Worm (Caenorhabditis elegans): ENCODE data around the gene gcsh-1.
A peak's percentile ranks its signal among the peaks of the same experiment; 100 is the strongest.

gcsh-1 gene

DNA sequence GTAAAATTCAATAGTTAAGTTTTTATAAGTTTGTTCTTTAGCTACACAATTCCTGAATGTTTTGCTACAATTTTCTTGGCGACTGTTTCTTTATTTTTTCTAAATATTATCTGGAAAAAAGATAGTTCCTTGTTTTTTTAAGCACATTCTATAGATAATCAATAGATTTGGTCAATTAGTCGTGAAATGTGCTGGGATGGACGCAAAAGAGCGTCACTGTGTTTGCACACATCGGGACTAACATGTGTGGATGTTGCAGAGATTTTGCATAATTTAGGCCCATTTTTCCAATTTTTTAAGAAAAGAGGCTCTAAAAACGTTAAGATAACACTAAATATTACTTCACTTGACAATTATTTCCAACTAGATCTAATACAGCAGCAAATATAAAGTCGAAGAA, 1.4 kb downstream of the gcsh-1 start (continued):
- TF ChIP-seq R02D3.7 (tag; optimal IDR thresholded peaks at IDR 0.05) (no peak), lsy-2 (tag; optimal IDR thresholded peaks at IDR 0.05) (no peak), nhr-6 (tag; optimal IDR thresholded peaks at IDR 0.05) (no peak), nhr-41 (GFP tag; IDR thresholded peaks at IDR 0.05) (no peak), daf-12 (tag; optimal IDR thresholded peaks at IDR 0.05) (no peak)

DNA sequence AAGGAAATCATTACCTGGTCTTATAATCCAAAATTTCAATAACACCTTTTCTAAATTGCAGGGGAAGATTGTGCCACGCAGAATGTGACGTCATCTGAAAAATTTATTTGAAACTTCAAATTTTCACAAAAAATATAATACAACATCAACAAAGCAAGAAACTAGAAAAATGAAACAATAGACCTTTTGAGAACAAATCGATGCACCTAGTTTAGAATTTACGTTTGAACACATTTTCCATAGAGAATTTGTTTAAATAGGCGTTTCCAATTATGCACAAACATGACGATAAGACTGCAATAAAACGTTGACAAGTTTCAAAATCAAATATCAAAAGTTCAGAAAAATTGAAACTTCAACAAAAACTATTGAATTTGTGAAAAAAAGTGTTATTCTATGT, 2.1 kb downstream of the gcsh-1 start, which contains the start of gene fbxa-141:
Gene fbxa-141 (minus strand): TSS at position 101 of the 400 bp plus-strand sequence.
- TF ChIP-seq unc-62 (GFP tag; optimal IDR thresholded peaks at IDR 0.05 in 1 of 2) = peak in 1 of 2 experiments; percentile 9
- TF ChIP-seq unc-62 (tag; optimal IDR thresholded peaks at IDR 0.05) = no peak
- no peak for TF ChIP-seq daf-16 (GFP tag; optimal IDR thresholded peaks at IDR 0.05)
- peak; percentile 17 for TF ChIP-seq daf-16 (tag; optimal IDR thresholded peaks at IDR 0.05)
- TF ChIP-seq hlh-11 (tag; optimal IDR thresholded peaks at IDR 0.05) = no peak

DNA sequence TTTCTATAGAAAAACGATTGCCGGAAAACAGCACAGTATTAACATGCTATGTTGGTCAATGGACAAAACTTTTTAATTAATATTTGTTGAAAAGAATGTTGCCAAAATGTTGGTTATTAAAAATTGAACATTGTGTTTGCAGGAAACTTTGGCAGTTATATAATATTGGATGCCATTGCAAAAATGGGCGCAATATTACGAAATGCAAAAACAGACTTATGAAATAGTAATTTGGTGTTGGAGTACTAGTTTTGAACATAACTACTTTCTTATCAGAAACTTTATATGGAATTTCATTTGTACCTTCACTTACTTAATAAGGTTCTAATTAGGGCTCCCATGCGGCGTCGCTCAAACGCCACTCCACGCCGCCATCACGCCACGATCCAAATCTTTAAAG, 4.5 kb downstream of the gcsh-1 start:
- peak; percentile 93 for TF ChIP-seq zip-2 (tag; optimal IDR thresholded peaks at IDR 0.05)
- TF ChIP-seq gei-8 (GFP tag; optimal IDR thresholded peaks at IDR 0.05) = no peak
- TF ChIP-seq lin-1 (GFP tag; IDR thresholded peaks at IDR 0.05) = no peak
- no peak for TF ChIP-seq aha-1 (tag)
- TF ChIP-seq skn-1 (tag; optimal IDR thresholded peaks at IDR 0.05) = no peak

DNA sequence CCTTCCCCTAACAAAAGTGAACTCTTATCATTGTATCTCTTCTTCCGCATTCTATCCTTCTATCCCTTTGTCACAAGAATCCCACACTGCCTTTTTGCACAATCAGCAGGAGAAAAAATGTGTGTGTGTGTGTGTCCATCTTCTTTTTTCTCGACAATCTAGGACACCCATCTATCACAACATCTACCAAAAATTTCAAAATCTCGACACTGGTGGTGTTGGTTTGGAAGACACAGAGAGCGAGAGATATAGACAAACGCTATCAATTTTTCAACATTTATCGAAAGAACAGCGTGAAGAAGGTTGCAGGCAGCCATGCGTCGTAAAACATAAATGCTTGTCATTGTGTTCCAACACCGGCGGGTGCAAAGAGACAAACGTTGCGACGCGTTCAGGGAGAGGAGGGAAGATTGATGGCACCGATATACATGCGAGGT, 6.0 kb downstream of the gcsh-1 start:
- TF ChIP-seq F44E2.7 (GFP tag; IDR thresholded peaks at IDR 0.05) (no peak), mxl-3 (GFP tag; optimal IDR thresholded peaks at IDR 0.05) (peak; percentile 70), lin-1 (GFP tag; IDR thresholded peaks at IDR 0.05) (no peak), rbr-2 (tag; optimal IDR thresholded peaks at IDR 0.05) (no peak), nhr-28 (tag; optimal IDR thresholded peaks at IDR 0.05) (peak; percentile 89), Y48G9A.11 (GFP tag; IDR thresholded peaks at IDR 0.05) (no peak), ceh-20 (GFP tag; IDR thresholded peaks at IDR 0.05) (no peak; the same call in 1 of the 2 replicates), ces-1 (GFP tag; optimal IDR thresholded peaks at IDR 0.05) (no peak), daf-16 (GFP tag; optimal IDR thresholded peaks at IDR 0.05) (peak in 1 of 2 experiments; percentile 30), daf-16 (tag; optimal IDR thresholded peaks at IDR 0.05) (no peak), zip-11 (GFP tag; IDR thresholded peaks at IDR 0.05) (no peak), ceh-32 (tag; optimal IDR thresholded peaks at IDR 0.05; ENCODE audit: poor library complexity) (no peak), madf-9 (GFP tag; conservative IDR thresholded peaks at IDR 0.05) (no peak), dmd-9 (GFP tag; IDR thresholded peaks at IDR 0.05) (no peak), lir-3 (tag; optimal IDR thresholded peaks at IDR 0.05) (no peak), sdz-12 (GFP tag; optimal IDR thresholded peaks at IDR 0.05) (no peak), zag-1 (tag; optimal IDR thresholded peaks at IDR 0.05) (no peak), hlh-30 (tag; optimal IDR thresholded peaks at IDR 0.05; ENCODE audit: insufficient read depth) (peak; percentile 69), ctbp-1 (GFP tag; IDR thresholded peaks at IDR 0.05) (no peak), daf-19 (GFP tag; conservative IDR thresholded peaks at IDR 0.05) (no peak), set-16 (GFP tag; IDR thresholded peaks at IDR 0.05) (no peak), lim-7 (GFP tag; IDR thresholded peaks at IDR 0.05) (no peak), spr-3 (GFP tag; optimal IDR thresholded peaks at IDR 0.05) (no peak), unc-62 (GFP tag; optimal IDR thresholded peaks at IDR 0.05 in 1 of 2) (peak in 1 of 2 experiments; percentile 100), unc-62 (tag; optimal IDR thresholded peaks at IDR 0.05) (no peak), madf-5 (GFP tag; IDR thresholded peaks at IDR 0.05) (no peak), nhr-10 (tag; optimal IDR thresholded peaks at IDR 0.05) (no peak), unc-39 (tag; optimal IDR thresholded peaks at IDR 0.05) (no peak), egl-27 (tag; optimal IDR thresholded peaks at IDR 0.05) (no peak), gei-8 (GFP tag; optimal IDR thresholded peaks at IDR 0.05) (no peak), cey-2 (tag; optimal IDR thresholded peaks at IDR 0.05; ENCODE audit: borderline replicate concordance, insufficient read depth) (no peak), Y75B8A.6 (GFP tag; IDR thresholded peaks at IDR 0.05) (no peak), pha-4 (GFP tag; IDR thresholded peaks at IDR 0.05) (no peak), pha-4 (tag; optimal IDR thresholded peaks at IDR 0.05) (no peak), dve-1 (tag; optimal IDR thresholded peaks at IDR 0.05; ENCODE audit: insufficient read depth) (peak; percentile 45), dmd-6 (GFP tag; IDR thresholded peaks at IDR 0.05) (peak; percentile 74), aha-1 (tag) (no peak), vab-7 (GFP tag; IDR thresholded peaks at IDR 0.05) (no peak)

Data from whole organism, L4 larva.